Worm (Caenorhabditis elegans): ENCODE measurements around the gene srz-104.

Gene srz-104

ce11 chrIV:16350690-16351089, 27.2 kb downstream of the srz-104 start, which contains the start of gene C35D6.4:
Gene C35D6.4 (plus strand): TSS chrIV:16350990.
- no peak for TF ChIP-seq nhr-48 (tag; optimal IDR thresholded peaks at IDR 0.05)
- TF ChIP-seq ceh-20 (GFP tag; IDR thresholded peaks at IDR 0.05), result no peak
- TF ChIP-seq F10B5.3 (tag; optimal IDR thresholded peaks at IDR 0.05), result no peak
- no peak for TF ChIP-seq F44E2.7 (GFP tag; IDR thresholded peaks at IDR 0.05)
- TF ChIP-seq nhr-237 (tag; optimal IDR thresholded peaks at IDR 0.05), result no peak
- TF ChIP-seq skn-1 (tag; optimal IDR thresholded peaks at IDR 0.05), result no peak
- no peak for TF ChIP-seq jun-1 (tag; optimal IDR thresholded peaks at IDR 0.05)
- TF ChIP-seq F49E8.2 (tag; optimal IDR thresholded peaks at IDR 0.05; ENCODE audit: borderline replicate concordance), result no peak
- TF ChIP-seq dmd-9 (GFP tag; IDR thresholded peaks at IDR 0.05), result no peak
- TF ChIP-seq unc-39 (tag; optimal IDR thresholded peaks at IDR 0.05), result no peak
- no peak for TF ChIP-seq fos-1 (tag; optimal IDR thresholded peaks at IDR 0.05)
- TF ChIP-seq nhr-42 (GFP tag; IDR thresholded peaks at IDR 0.05), result no peak
- no peak for TF ChIP-seq T20F7.1 (GFP tag; optimal IDR thresholded peaks at IDR 0.05)

- TF ChIP-seq daf-16 (GFP tag; optimal IDR thresholded peaks at IDR 0.05), result no peak
- TF ChIP-seq daf-16 (tag; optimal IDR thresholded peaks at IDR 0.05), result peak; percentile 70
- peak; percentile 1 for TF ChIP-seq pqm-1 (tag; optimal IDR thresholded peaks at IDR 0.05)
- no peak for TF ChIP-seq F49E8.2 (tag; optimal IDR thresholded peaks at IDR 0.05; ENCODE audit: borderline replicate concordance)
- peak; percentile 49 for TF ChIP-seq dve-1 (tag; optimal IDR thresholded peaks at IDR 0.05; ENCODE audit: insufficient read depth)
- no peak for TF ChIP-seq nhr-42 (GFP tag; IDR thresholded peaks at IDR 0.05)
- peak; percentile 56 for TF ChIP-seq aha-1 (tag)
- no peak for TF ChIP-seq nhr-102 (tag; optimal IDR thresholded peaks at IDR 0.05)
- no peak for TF ChIP-seq ceh-44 (GFP tag; IDR thresholded peaks at IDR 0.05)
- no peak for TF ChIP-seq fkh-10 (GFP tag; optimal IDR thresholded peaks at IDR 0.05)
Observed at ce11 chrIV:16364581-16364980, 41.1 kb downstream of the srz-104 start.

- no peak for TF ChIP-seq snpc-4 (tag; optimal IDR thresholded peaks at IDR 0.05)
Observed at ce11 chrIV:16370592-16370991, 47.1 kb downstream of the srz-104 start.
